Fruit fly (Drosophila melanogaster) whole organism, embryonic: ENCODE data around the gene kud.

ENCODE experiments used
- Abd-B ChIP-seq: fragments of 200-800 bp; sonication (Bioruptor generic); optimal IDR thresholded peaks from 2 replicates; lab custom pipeline; 2018; ENCODE audit warnings: missing biosample characterization, mild to moderate bottlenecking, missing genetic modification characterization, moderate library complexity
- Atf6 ChIP-seq: fragments of 200-800 bp; sonication (Bioruptor generic); IDR thresholded peaks from 2 replicates; pipeline ENCODE4 v1.3.6; 2022; ENCODE audit warnings: missing biosample characterization, missing genetic modification characterization
- CG10209 ChIP-seq: fragments of 200-800 bp; sonication (Bioruptor generic); optimal IDR thresholded peaks from 3 replicates; lab custom pipeline; 2017; ENCODE audit warnings: missing biosample characterization, mild to moderate bottlenecking, missing genetic modification characterization, missing genetic modification reagents
- CG1024 ChIP-seq: fragments of 200-800 bp; sonication (Bioruptor generic); IDR thresholded peaks from 2 replicates; pipeline ENCODE4 v1.3.6; 2022; ENCODE audit warnings: missing biosample characterization, missing genetic modification characterization
- CG10979 ChIP-seq: fragments of 200-800 bp; sonication (Bioruptor generic); optimal IDR thresholded peaks from 2 replicates; lab custom pipeline; 2018; ENCODE audit warnings: missing biosample characterization, mild to moderate bottlenecking, missing genetic modification characterization, moderate library complexity
- CG11456 ChIP-seq: fragments of 200-800 bp; sonication (Bioruptor generic); IDR thresholded peaks from 3 replicates; pipeline ENCODE4 v1.3.6; 2022; ENCODE audit warnings: missing biosample characterization, missing genetic modification characterization
- CG11695 ChIP-seq: fragments of 200-800 bp; sonication (Bioruptor generic); IDR thresholded peaks from 3 replicates; pipeline ENCODE4 v1.3.6; 2022; ENCODE audit warnings: missing biosample characterization, missing genetic modification characterization
- CG13775 ChIP-seq: fragments of 200-800 bp; sonication (Bioruptor generic); optimal IDR thresholded peaks from 3 replicates; lab custom pipeline; 2017; ENCODE audit warnings: missing biosample characterization, mild to moderate bottlenecking, missing genetic modification characterization
- CG15011 ChIP-seq: fragments of 200-800 bp; sonication (Bioruptor generic); optimal IDR thresholded peaks from 3 replicates; lab custom pipeline; 2018; ENCODE audit warnings: missing biosample characterization, mild to moderate bottlenecking, missing genetic modification characterization
- CG1602 ChIP-seq: fragments of 200-800 bp; sonication (Bioruptor generic); optimal IDR thresholded peaks from 3 replicates; lab custom pipeline; 2016; ENCODE audit warnings: missing biosample characterization, missing genetic modification characterization
- CG16813 ChIP-seq: fragments of 200-800 bp; sonication (Bioruptor generic); IDR thresholded peaks from 3 replicates; pipeline ENCODE4 v1.3.6; 2022; ENCODE audit warnings: missing biosample characterization, missing genetic modification characterization; ENCODE audit not compliant: partially characterized antibody
- CG17829 ChIP-seq: fragments of 200-800 bp; optimal IDR thresholded peaks from 2 replicates; lab custom pipeline; 2019; ENCODE audit warnings: missing biosample characterization, mild to moderate bottlenecking, missing genetic modification characterization, moderate library complexity
- CG17912 ChIP-seq: fragments of 200-800 bp; sonication (Bioruptor generic); optimal IDR thresholded peaks from 2 replicates; lab custom pipeline; 2018; ENCODE audit warnings: missing biosample characterization, mild to moderate bottlenecking, missing genetic modification characterization
- CG2120 ChIP-seq: fragments of 200-800 bp; sonication (Bioruptor generic); optimal IDR thresholded peaks from 3 replicates; lab custom pipeline; 2016; ENCODE audit warnings: missing biosample characterization, missing genetic modification characterization
- CG2199 ChIP-seq: fragments of 200-800 bp; sonication (Bioruptor generic); IDR thresholded peaks from 3 replicates; pipeline ENCODE4 v1.3.6; 2022; ENCODE audit warnings: missing biosample characterization, missing genetic modification characterization
- CG3847 ChIP-seq: fragments of 200-800 bp; sonication (Bioruptor generic); IDR thresholded peaks from 2 replicates; pipeline ENCODE4 v1.3.6; 2022; ENCODE audit warnings: missing biosample characterization, missing genetic modification characterization
- CG4282 ChIP-seq: fragments of 200-800 bp; sonication (Bioruptor generic); optimal IDR thresholded peaks from 2 replicates; lab custom pipeline; 2016; ENCODE audit warnings: missing biosample characterization, missing genetic modification characterization
- CG4360 ChIP-seq: fragments of 200-800 bp; sonication (Bioruptor generic); IDR thresholded peaks from 2 replicates; pipeline ENCODE4 v1.3.6; 2022; ENCODE audit warnings: missing biosample characterization, missing genetic modification characterization
- CG6791 ChIP-seq: fragments of 200-800 bp; sonication (Bioruptor generic); IDR thresholded peaks from 3 replicates; pipeline ENCODE4 v1.3.6; 2022; ENCODE audit warnings: missing biosample characterization, missing genetic modification characterization; ENCODE audit not compliant: partially characterized antibody
- CG7372 ChIP-seq: fragments of 200-800 bp; sonication (Bioruptor generic); IDR thresholded peaks from 2 replicates; pipeline ENCODE4 v1.3.6; 2022; ENCODE audit warnings: missing biosample characterization, missing genetic modification characterization
- CG7963 ChIP-seq: fragments of 200-800 bp; sonication (Bioruptor generic); IDR thresholded peaks from 3 replicates; pipeline ENCODE4 v1.3.6; 2022; ENCODE audit warnings: missing biosample characterization, missing genetic modification characterization; ENCODE audit not compliant: partially characterized antibody
- CG9437 ChIP-seq: fragments of 200-800 bp; sonication (Bioruptor generic); optimal IDR thresholded peaks from 2 replicates; lab custom pipeline; 2018; ENCODE audit warnings: missing biosample characterization, mild to moderate bottlenecking, missing genetic modification characterization
- Dref ChIP-seq: fragments of 200-800 bp; sonication (Bioruptor generic); IDR thresholded peaks from 2 replicates; pipeline ENCODE4 v1.3.6; 2022; ENCODE audit warnings: missing biosample characterization, missing genetic modification characterization
- H2.0 ChIP-seq: fragments of 200-800 bp; sonication (Bioruptor generic); IDR thresholded peaks from 2 replicates; pipeline ENCODE4 v1.3.6; 2022; ENCODE audit warnings: missing biosample characterization, missing genetic modification characterization
- Hr3 ChIP-seq: fragments of 200-800 bp; sonication (Bioruptor generic); optimal IDR thresholded peaks from 3 replicates; lab custom pipeline; 2016; ENCODE audit warnings: missing biosample characterization, missing genetic modification characterization
- Meics ChIP-seq: fragments of 200-800 bp; sonication (Bioruptor generic); optimal IDR thresholded peaks from 2 replicates; lab custom pipeline; 2017; ENCODE audit warnings: missing biosample characterization, mild to moderate bottlenecking, missing genetic modification characterization
- NK7.1 ChIP-seq: fragments of 200-800 bp; sonication (Bioruptor generic); optimal IDR thresholded peaks from 3 replicates; lab custom pipeline; 2016; ENCODE audit warnings: missing biosample characterization, missing genetic modification characterization
- Rfx ChIP-seq: fragments of 200-800 bp; sonication (Bioruptor generic); IDR thresholded peaks from 2 replicates; pipeline ENCODE4 v1.3.6; 2022; ENCODE audit warnings: missing biosample characterization, missing genetic modification characterization
- ap ChIP-seq: fragments of 200-800 bp; sonication (Bioruptor generic); IDR thresholded peaks from 2 replicates; pipeline ENCODE4 v1.3.6; 2022; ENCODE audit warnings: missing biosample characterization, missing genetic modification characterization
- bigmax ChIP-seq: fragments of 200-800 bp; sonication (Bioruptor generic); optimal IDR thresholded peaks from 2 replicates; lab custom pipeline; 2018; ENCODE audit warnings: missing biosample characterization, mild to moderate bottlenecking, missing genetic modification characterization
- bsh ChIP-seq, 2 experiments: fragments of 200-800 bp; sonication (Bioruptor generic); optimal IDR thresholded peaks; 2 replicates each; lab custom pipeline; 2017 to 2018; ENCODE audit warnings: mild to moderate bottlenecking in 2 of 2, missing biosample characterization in 2 of 2, missing genetic modification characterization in 2 of 2, moderate library complexity in 1 of 2
- crp ChIP-seq, 2 experiments: fragments of 200-800 bp; sonication (Bioruptor generic); optimal IDR thresholded peaks; 2 replicates in 1 of 2; 3 replicates in 1 of 2; lab custom pipeline; 2017; ENCODE audit warnings: missing biosample characterization in 2 of 2, missing genetic modification characterization in 2 of 2, mild to moderate bottlenecking in 1 of 2, moderate library complexity in 1 of 2
- dpn ChIP-seq, 2 experiments: fragments of 200-800 bp; sonication (Bioruptor generic); optimal IDR thresholded peaks; 3 replicates each; lab custom pipeline; 2016; ENCODE audit warnings: missing biosample characterization in 2 of 2, missing genetic modification characterization in 2 of 2
- gce ChIP-seq: fragments of 200-800 bp; sonication (Bioruptor generic); IDR thresholded peaks from 3 replicates; pipeline ENCODE4 v1.3.6; 2022; ENCODE audit warnings: missing biosample characterization, missing genetic modification characterization
- hb ChIP-seq: fragments of 200-800 bp; sonication (Bioruptor generic); IDR thresholded peaks from 3 replicates; pipeline ENCODE4 v1.3.6; 2022; ENCODE audit warnings: missing biosample characterization, missing genetic modification characterization; ENCODE audit not compliant: partially characterized antibody
- kah ChIP-seq: fragments of 200-800 bp; sonication (Bioruptor generic); optimal IDR thresholded peaks from 2 replicates; lab custom pipeline; 2018; ENCODE audit warnings: missing biosample characterization, mild to moderate bottlenecking, missing genetic modification characterization
- ken ChIP-seq: fragments of 200-800 bp; sonication (Bioruptor generic); IDR thresholded peaks from 3 replicates; pipeline ENCODE4 v1.3.6; 2022; ENCODE audit warnings: missing biosample characterization, missing genetic modification characterization
- nom ChIP-seq: fragments of 200-800 bp; sonication (Bioruptor generic); optimal IDR thresholded peaks from 2 replicates; lab custom pipeline; 2017; ENCODE audit warnings: missing biosample characterization, missing genetic modification characterization, mild to moderate bottlenecking, moderate library complexity, missing genetic modification reagents
- pnt ChIP-seq: fragments of 200-800 bp; sonication (Bioruptor generic); optimal IDR thresholded peaks from 3 replicates; lab custom pipeline; 2016; ENCODE audit warnings: missing biosample characterization, missing genetic modification characterization
- pzg ChIP-seq: fragments of 200-800 bp; sonication (Bioruptor generic); optimal IDR thresholded peaks from 3 replicates; lab custom pipeline; 2018; ENCODE audit warnings: missing biosample characterization, mild to moderate bottlenecking, missing genetic modification characterization, moderate library complexity
- repo ChIP-seq: fragments of 200-800 bp; sonication (Bioruptor generic); optimal IDR thresholded peaks from 2 replicates; lab custom pipeline; 2016; ENCODE audit warnings: missing biosample characterization, missing genetic modification characterization
- sima ChIP-seq: fragments of 200-800 bp; sonication (Bioruptor generic); optimal IDR thresholded peaks from 2 replicates; lab custom pipeline; 2016; ENCODE audit warnings: missing biosample characterization, missing genetic modification characterization
- so ChIP-seq: fragments of 200-800 bp; sonication (Bioruptor generic); IDR thresholded peaks from 3 replicates; pipeline ENCODE4 v1.3.6; 2022; ENCODE audit warnings: missing biosample characterization, missing genetic modification characterization
- vnd ChIP-seq: fragments of 200-800 bp; sonication (Bioruptor generic); IDR thresholded peaks from 3 replicates; pipeline ENCODE4 v1.3.6; 2022; ENCODE audit warnings: missing biosample characterization, missing genetic modification characterization; ENCODE audit not compliant: partially characterized antibody
- zfh1 ChIP-seq: fragments of 200-800 bp; sonication (Bioruptor generic); IDR thresholded peaks from 3 replicates; pipeline ENCODE4 v1.3.6; 2022; ENCODE audit warnings: missing biosample characterization, missing genetic modification characterization

Gene kud

DNA sequence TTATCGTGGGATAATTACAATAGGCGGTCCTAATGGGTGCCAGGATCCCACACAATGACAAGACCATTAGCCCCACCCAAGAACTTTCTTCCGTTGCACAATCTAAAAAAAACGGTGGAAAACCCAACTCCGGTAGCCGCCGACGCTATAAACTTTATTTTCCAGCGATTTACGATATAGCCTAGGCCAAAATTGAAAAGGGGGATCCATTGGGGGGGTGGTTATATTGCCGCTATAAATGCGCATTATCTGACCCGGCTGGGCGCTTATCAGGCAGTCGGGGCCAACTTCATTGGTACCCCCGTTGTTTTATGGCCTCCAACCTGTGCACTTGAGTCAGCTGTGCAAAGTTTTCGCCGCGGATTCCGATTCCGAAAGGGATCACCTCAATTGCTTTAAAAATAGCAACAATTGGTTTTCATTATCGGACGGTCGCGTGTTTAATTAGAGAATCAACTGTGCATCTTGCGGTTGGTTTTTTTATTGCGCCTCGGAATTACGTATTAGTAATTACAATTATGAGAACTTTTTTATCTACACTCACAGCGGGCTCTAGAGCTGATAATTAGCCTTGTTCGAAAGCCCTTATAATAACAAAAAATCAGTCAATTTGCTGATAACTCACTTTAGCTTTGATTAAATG, 41.0 kb downstream of the kud start (continued):
- TF ChIP-seq Rfx (GFP tag; lab: Robert Waterston, UW) = peak; percentile 51; the same call in 1 of the 2 replicates

DNA sequence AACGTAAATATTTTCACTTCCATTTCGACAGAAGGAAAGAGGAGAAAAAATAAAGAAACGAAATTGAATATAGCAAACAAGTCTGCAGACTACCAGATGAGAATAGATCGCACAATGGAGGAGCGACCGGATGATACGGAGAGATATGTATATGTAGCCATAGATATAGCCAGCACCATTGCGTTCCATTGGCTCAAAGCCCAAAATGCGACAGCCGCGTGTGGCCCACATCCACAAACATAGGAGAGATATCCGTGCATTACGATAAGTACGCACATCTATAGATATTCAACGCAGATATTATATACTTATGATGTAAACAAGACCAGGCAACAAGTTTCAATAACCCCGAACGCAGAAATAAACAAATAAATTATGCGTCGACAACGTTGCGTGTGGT, 41.5 kb downstream of the kud start:
- TF ChIP-seq ken (GFP tag; lab: Robert Waterston, UW) = no peak
- TF ChIP-seq CG17829 (tag; lab: Kevin White, UChicago) = no peak
- no peak for TF ChIP-seq repo (GFP tag; lab: Kevin White, UChicago)
- TF ChIP-seq Atf6 (GFP tag; lab: Robert Waterston, UW) = no peak
- no peak for TF ChIP-seq CG10209 (GFP tag; lab: Kevin White, UChicago)
- TF ChIP-seq vnd (GFP tag; lab: Robert Waterston, UW) = no peak
- TF ChIP-seq CG10979 = no peak
- TF ChIP-seq kah (GFP tag; lab: Kevin White, UChicago) = peak; percentile 24
- TF ChIP-seq so = peak; percentile 17; the same call in 1 of the 3 replicates
- TF ChIP-seq pnt = no peak
- TF ChIP-seq CG7372 = no peak
- no peak for TF ChIP-seq CG6791
- TF ChIP-seq CG11456 (GFP tag; lab: Robert Waterston, UW) = no peak
- TF ChIP-seq bsh (GFP tag; optimal IDR thresholded peaks at IDR 0.05; lab: Kevin White, UChicago) = peak in 1 of 2 experiments; percentile 49
- TF ChIP-seq Abd-B (GFP tag; lab: Kevin White, UChicago) = no peak
- TF ChIP-seq nom = peak; percentile 79
- 0 out of 3 replicates have a peak, but pooled peaks have one; percentile 31 for TF ChIP-seq CG2199 (GFP tag; lab: Robert Waterston, UW)
- no peak for TF ChIP-seq CG15011 (GFP tag; lab: Kevin White, UChicago)

DNA sequence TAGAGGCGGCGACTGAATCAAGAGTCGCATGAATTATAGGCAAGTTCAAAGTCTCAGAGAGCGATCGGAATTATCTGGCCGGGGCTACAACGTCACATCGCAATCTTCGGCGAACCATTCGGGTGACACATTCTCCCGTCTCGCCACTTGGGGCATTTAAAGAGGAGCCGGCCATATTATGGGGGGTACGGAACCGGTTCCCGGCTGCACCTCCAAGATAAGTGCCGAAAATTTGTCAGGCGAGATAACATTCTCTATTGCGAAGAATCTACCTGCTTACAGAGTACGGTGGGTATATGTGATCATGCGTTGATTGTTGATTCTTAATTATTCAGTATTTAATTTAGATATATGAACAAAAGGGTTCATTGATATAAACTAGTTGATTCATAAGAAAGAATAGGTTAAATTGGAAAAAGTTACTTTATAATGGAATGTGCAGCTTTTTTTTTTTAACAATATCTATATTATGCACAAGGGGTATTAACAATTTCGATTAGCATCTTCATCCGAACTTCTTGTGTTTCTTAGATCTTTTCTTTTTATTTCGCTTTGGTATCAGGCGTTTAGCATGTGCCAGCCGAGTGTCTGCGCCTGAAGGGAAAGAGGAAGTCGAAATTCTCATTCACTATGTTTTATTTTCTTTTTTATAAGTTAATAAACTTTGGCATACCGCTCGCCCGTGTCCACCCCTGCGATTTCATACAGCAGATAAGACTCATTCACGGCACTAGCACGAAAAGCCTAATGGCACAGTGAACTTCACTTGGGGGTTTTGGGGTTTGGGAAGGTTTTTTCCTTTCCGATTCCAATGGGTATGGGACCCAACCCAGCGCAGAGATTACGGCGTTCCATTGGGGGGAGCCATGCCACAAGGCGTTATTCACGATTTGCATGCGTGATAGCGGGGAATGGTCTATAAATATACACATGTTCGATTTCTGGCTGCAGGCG, 43.0 kb downstream of the kud start:
- TF ChIP-seq CG2120 (GFP tag; lab: Kevin White, UChicago) (peak; percentile 75), pzg (GFP tag; lab: Kevin White, UChicago) (no peak), CG7963 (no peak), dpn (GFP tag; optimal IDR thresholded peaks at IDR 0.05; lab: Kevin White, UChicago) (peak in 1 of 2 experiments; percentile 55), ken (GFP tag; lab: Robert Waterston, UW) (no peak), NK7.1 (GFP tag; lab: Kevin White, UChicago) (no peak), CG13775 (GFP tag; lab: Kevin White, UChicago) (peak; percentile 61), gce (GFP tag; lab: Robert Waterston, UW) (no peak), crp (GFP tag; optimal IDR thresholded peaks at IDR 0.05; lab: Kevin White, UChicago) (no peak), CG16813 (no peak), CG17912 (GFP tag; lab: Kevin White, UChicago) (no peak), CG9437 (GFP tag; lab: Kevin White, UChicago) (peak; percentile 48), CG4360 (GFP tag; lab: Robert Waterston, UW) (0 out of 2 replicates have a peak, but pooled peaks have one; percentile 25), zfh1 (no peak), Hr3 (peak; percentile 49), CG3847 (no peak), H2.0 (GFP tag; lab: Robert Waterston, UW) (no peak), Dref (no peak), CG1602 (GFP tag; lab: Kevin White, UChicago) (peak; percentile 56), sima (GFP tag; lab: Kevin White, UChicago) (no peak), CG11695 (GFP tag; lab: Robert Waterston, UW) (peak; percentile 73), CG10209 (GFP tag; lab: Kevin White, UChicago) (peak; percentile 61), hb (GFP tag; lab: Robert Waterston, UW) (no peak), CG4282 (GFP tag; lab: Kevin White, UChicago) (no peak), CG1024 (GFP tag; lab: Robert Waterston, UW) (no peak), ap (GFP tag; lab: Robert Waterston, UW) (no peak), bigmax (GFP tag; lab: Kevin White, UChicago) (no peak), Meics (GFP tag; lab: Kevin White, UChicago) (peak; percentile 56)
